Worm (Caenorhabditis elegans) whole organism, L1 larva: Measurements from ENCODE around the gene mcm-7.

Experiments
- C34B4.2 ChIP-seq: sonication (generic microtip); optimal IDR thresholded peaks from 2 replicates; lab custom pipeline; 2017; ENCODE audit warnings: mild to moderate bottlenecking, missing genetic modification characterization, missing compliant biosample characterization
- mab-9 ChIP-seq: fragments of 200-800 bp; sonication (Bioruptor generic); IDR thresholded peaks from 2 replicates; pipeline ENCODE4 v1.3.6; 2022; ENCODE audit warnings: missing genetic modification reagents, missing genetic modification characterization, missing compliant biosample characterization
- mdl-1 ChIP-seq, 2 experiments: fragments of 150-350 bp; optimal IDR thresholded peaks; 2 replicates each; lab custom pipeline; 2014 to 2017; ENCODE audit warnings: missing biosample characterization in 2 of 2, missing genetic modification characterization in 2 of 2, inconsistent platforms in 1 of 2
- nhr-76 ChIP-seq: sonication (generic microtip); optimal IDR thresholded peaks from 2 replicates; lab custom pipeline; 2017; ENCODE audit warnings: missing biosample characterization, missing genetic modification characterization
- nhr-77 ChIP-seq: fragments of 150-350 bp; optimal IDR thresholded peaks from 2 replicates; lab custom pipeline; 2014; ENCODE audit warnings: missing biosample characterization, missing genetic modification characterization
- skn-1 ChIP-seq: fragments of 150-350 bp; optimal IDR thresholded peaks from 2 replicates; lab custom pipeline; 2014; ENCODE audit warnings: missing biosample characterization, missing genetic modification characterization
- unc-30 ChIP-seq: sonication (generic microtip); optimal IDR thresholded peaks from 2 replicates; lab custom pipeline; 2017; ENCODE audit warnings: missing biosample characterization, missing genetic modification characterization
- ztf-11 ChIP-seq, 2 experiments: sonication (generic microtip); optimal IDR thresholded peaks; 2 replicates each; lab custom pipeline; 2016 to 2017; ENCODE audit warnings: missing genetic modification characterization in 2 of 2, missing biosample characterization in 1 of 2, missing compliant biosample characterization in 1 of 2

DNA sequence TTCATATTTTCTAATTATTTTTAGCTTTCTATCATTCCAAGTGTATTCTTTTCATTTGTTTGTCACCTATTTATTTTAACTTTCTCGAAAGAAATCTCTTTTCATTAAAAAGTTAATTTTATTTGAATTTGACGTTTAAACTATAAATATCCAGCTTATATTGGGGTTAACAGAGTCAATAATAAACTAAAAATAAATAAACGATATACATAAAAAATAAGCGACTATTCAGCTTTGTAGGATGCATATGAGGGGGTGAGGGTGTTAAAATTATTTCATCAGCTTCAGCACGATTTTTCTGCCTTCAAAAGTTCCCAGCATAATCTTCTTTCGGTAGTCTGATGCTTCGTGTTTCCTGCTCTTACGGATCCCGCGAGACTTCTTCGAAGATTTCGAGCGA is 26.7 kb downstream of the mcm-7 start:
- TF ChIP-seq C34B4.2 (no peak), mab-9 (no peak), mdl-1 (tag; optimal IDR thresholded peaks at IDR 0.05; lab: Kevin White, UChicago) (no peak), nhr-76 (tag; lab: Kevin White, UChicago) (no peak), nhr-77 (no peak), unc-30 (tag; lab: Kevin White, UChicago) (no peak), skn-1 (no peak), ztf-11 (tag; optimal IDR thresholded peaks at IDR 0.05; lab: Kevin White, UChicago) (no peak)
